Worm (Caenorhabditis elegans) whole organism, early embryonic: ENCODE measurements around the gene C17B7.3.

Experiments
- B0310.2 ChIP-seq: sonication (generic microtip); optimal IDR thresholded peaks from 2 replicates; lab custom pipeline; 2016; ENCODE audit warnings: mild to moderate bottlenecking, missing genetic modification characterization, missing compliant biosample characterization
- F13C5.2 ChIP-seq: sonication (generic microtip); optimal IDR thresholded peaks from 2 replicates; lab custom pipeline; 2017; ENCODE audit warnings: mild to moderate bottlenecking, missing genetic modification characterization, inconsistent platforms, missing compliant biosample characterization
- aly-1 ChIP-seq: sonication (generic microtip); optimal IDR thresholded peaks from 2 replicates; lab custom pipeline; 2016; ENCODE audit warnings: missing genetic modification characterization, missing compliant biosample characterization
- ama-1 ChIP-seq: fragments of 150-350 bp; optimal IDR thresholded peaks from 2 replicates; lab custom pipeline; 2014
- ceh-13 ChIP-seq: fragments of 200-800 bp; sonication (Bioruptor generic); optimal IDR thresholded peaks from 2 replicates; lab custom pipeline; 2018; ENCODE audit warnings: mild to moderate bottlenecking, missing genetic modification characterization, missing compliant biosample characterization
- ceh-36 ChIP-seq: sonication (generic microtip); optimal IDR thresholded peaks from 2 replicates; lab custom pipeline; 2016; ENCODE audit warnings: missing genetic modification characterization, inconsistent platforms, missing compliant biosample characterization
- ets-7 ChIP-seq: sonication (generic microtip); optimal IDR thresholded peaks from 2 replicates; lab custom pipeline; 2016; ENCODE audit warnings: missing genotype, missing genetic modification characterization, missing compliant biosample characterization
- flt-1 ChIP-seq: fragments of 200-800 bp; sonication (Bioruptor generic); IDR thresholded peaks from 2 replicates; pipeline ENCODE4 v1.3.6; 2022; ENCODE audit warnings: missing genetic modification characterization, missing compliant biosample characterization
- hmbx-1 ChIP-seq: sonication (generic microtip); optimal IDR thresholded peaks from 2 replicates; lab custom pipeline; 2016; ENCODE audit warnings: mild to moderate bottlenecking, missing genetic modification characterization, missing compliant biosample characterization
- hmg-4 ChIP-seq: fragments of 200-800 bp; sonication (Bioruptor generic); optimal IDR thresholded peaks from 2 replicates; lab custom pipeline; 2018; ENCODE audit warnings: mild to moderate bottlenecking, missing genetic modification characterization, missing compliant biosample characterization
- hnd-1 ChIP-seq: sonication (generic microtip); optimal IDR thresholded peaks from 2 replicates; lab custom pipeline; 2016; ENCODE audit warnings: missing genetic modification characterization, missing compliant biosample characterization
- pes-1 ChIP-seq: fragments of 200-800 bp; sonication (Bioruptor generic); IDR thresholded peaks from 2 replicates; pipeline ENCODE4 v1.3.6; 2022; ENCODE audit warnings: missing genetic modification reagents, missing genetic modification characterization, missing compliant biosample characterization
- scrt-1 ChIP-seq: fragments of 200-800 bp; sonication (Bioruptor generic); IDR thresholded peaks from 2 replicates; pipeline ENCODE4 v1.3.6; 2022; ENCODE audit warnings: missing genetic modification characterization, missing compliant biosample characterization
- sea-1 ChIP-seq: fragments of 200-800 bp; sonication (Bioruptor generic); conservative IDR thresholded peaks from 2 replicates; pipeline ENCODE4 v1.3.6; 2022; ENCODE audit warnings: missing genetic modification characterization, missing compliant biosample characterization
- tbx-11 ChIP-seq: fragments of 200-800 bp; sonication (Bioruptor generic); IDR thresholded peaks from 2 replicates; pipeline ENCODE4 v1.3.6; 2022; ENCODE audit warnings: missing genetic modification characterization, missing compliant biosample characterization
- tbx-37 ChIP-seq: fragments of 200-800 bp; sonication (Bioruptor generic); conservative IDR thresholded peaks from 2 replicates; pipeline ENCODE4 v1.3.6; 2022; ENCODE audit warnings: missing genetic modification reagents, missing genetic modification characterization, missing compliant biosample characterization
- tra-4 ChIP-seq: sonication (generic microtip); optimal IDR thresholded peaks from 2 replicates; lab custom pipeline; 2017; ENCODE audit warnings: missing genetic modification characterization, missing compliant biosample characterization

C17B7.3 gene

DNA sequence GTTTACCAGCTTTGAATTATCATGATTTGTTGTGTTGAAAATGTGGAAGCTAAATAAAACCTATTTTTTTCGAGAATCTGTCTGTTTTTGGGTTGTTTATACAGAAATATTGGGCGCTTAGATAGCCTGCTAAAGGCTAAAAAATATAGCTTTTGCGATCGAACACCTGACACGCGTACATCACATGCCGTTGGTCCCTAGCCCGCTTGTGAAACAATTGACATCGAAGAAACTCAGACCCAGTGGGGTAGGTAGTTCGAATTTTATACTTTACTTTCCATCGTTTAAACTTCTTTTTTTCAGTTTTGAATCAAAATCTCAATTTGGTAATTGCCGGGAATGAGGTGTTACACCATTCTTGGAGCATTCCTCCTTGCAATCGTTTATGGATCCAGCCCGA is 3.6 kb upstream of the C17B7.3 start, which contains the start of gene C17B7.4:
Gene C17B7.4, plus strand, starts transcription at position 301 of the 400 bp plus-strand sequence.
- TF ChIP-seq hmbx-1 (tag; lab: Kevin White, UChicago) (no peak), ceh-36 (tag; lab: Kevin White, UChicago) (no peak), B0310.2 (tag; lab: Kevin White, UChicago) (no peak), F13C5.2 (tag; lab: Kevin White, UChicago) (no peak), ceh-13 (GFP tag; lab: Kevin White, UChicago) (no peak), scrt-1 (GFP tag; lab: Robert Waterston, UW) (no peak), hmg-4 (GFP tag; lab: Kevin White, UChicago) (no peak), ama-1 (no peak), flt-1 (GFP tag; lab: Robert Waterston, UW) (no peak), sea-1 (no peak), tbx-37 (GFP tag; lab: Robert Waterston, UW) (no peak), tbx-11 (GFP tag; lab: Robert Waterston, UW) (no peak), aly-1 (tag; lab: Kevin White, UChicago) (no peak), hnd-1 (tag; lab: Kevin White, UChicago) (no peak), tra-4 (tag; lab: Kevin White, UChicago) (no peak), ets-7 (no peak), pes-1 (GFP tag; lab: Robert Waterston, UW) (no peak)

DNA sequence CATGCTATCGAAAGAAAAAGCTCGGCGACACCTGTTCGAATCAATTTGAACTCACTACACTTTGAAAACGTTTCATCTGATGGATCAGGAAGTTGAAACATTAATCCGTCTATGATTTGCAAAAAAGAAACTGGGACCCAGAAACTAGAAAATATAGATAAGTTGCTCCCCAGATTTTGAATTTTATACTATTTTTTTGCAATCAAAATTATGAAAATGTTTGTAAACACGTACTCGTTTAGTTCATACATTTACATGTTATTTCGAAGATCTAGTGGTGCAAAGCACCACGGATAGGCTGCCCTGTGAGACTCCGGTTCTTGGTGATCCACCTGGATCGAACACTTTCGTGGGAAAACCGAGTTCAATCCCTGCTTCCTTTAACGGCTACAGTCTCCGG is 698 bp upstream of the C17B7.3 start, which contains the start of gene C17B7.10:
Gene C17B7.10, minus strand, starts transcription at position 101 of the 400 bp plus-strand sequence.
- TF ChIP-seq B0310.2 (tag; lab: Kevin White, UChicago) (no peak), tra-4 (tag; lab: Kevin White, UChicago) (no peak), scrt-1 (GFP tag; lab: Robert Waterston, UW) (no peak), hmbx-1 (tag; lab: Kevin White, UChicago) (no peak), aly-1 (tag; lab: Kevin White, UChicago) (no peak), ceh-13 (GFP tag; lab: Kevin White, UChicago) (no peak), pes-1 (GFP tag; lab: Robert Waterston, UW) (no peak), ceh-36 (tag; lab: Kevin White, UChicago) (no peak), tbx-37 (GFP tag; lab: Robert Waterston, UW) (no peak), hnd-1 (tag; lab: Kevin White, UChicago) (no peak), ama-1 (no peak), sea-1 (no peak), ets-7 (no peak), F13C5.2 (tag; lab: Kevin White, UChicago) (no peak), hmg-4 (GFP tag; lab: Kevin White, UChicago) (no peak), tbx-11 (GFP tag; lab: Robert Waterston, UW) (no peak), flt-1 (GFP tag; lab: Robert Waterston, UW) (no peak)

DNA sequence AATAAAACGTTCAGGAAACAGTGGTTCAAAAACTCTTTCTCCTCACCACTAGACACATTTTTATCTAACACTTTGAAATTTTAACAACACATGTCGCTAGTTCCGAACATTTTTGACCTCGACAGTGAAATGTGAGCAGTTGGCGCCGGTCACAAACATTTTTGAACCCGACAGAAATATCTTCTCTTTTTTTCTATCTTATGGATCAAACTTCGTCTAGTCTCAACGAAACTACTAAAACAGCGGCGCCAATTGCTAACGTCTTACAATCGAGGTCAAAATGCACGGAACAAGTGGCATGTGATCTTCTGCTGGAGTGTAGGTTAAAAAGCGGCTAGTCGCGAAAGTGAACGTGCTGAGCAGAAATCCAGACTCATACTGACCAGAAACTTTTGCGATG is 1.4 kb downstream of the C17B7.3 start:
- TF ChIP-seq B0310.2 (tag; lab: Kevin White, UChicago) = no peak
- TF ChIP-seq tbx-11 (GFP tag; lab: Robert Waterston, UW) = no peak
- no peak for TF ChIP-seq flt-1 (GFP tag; lab: Robert Waterston, UW)

DNA sequence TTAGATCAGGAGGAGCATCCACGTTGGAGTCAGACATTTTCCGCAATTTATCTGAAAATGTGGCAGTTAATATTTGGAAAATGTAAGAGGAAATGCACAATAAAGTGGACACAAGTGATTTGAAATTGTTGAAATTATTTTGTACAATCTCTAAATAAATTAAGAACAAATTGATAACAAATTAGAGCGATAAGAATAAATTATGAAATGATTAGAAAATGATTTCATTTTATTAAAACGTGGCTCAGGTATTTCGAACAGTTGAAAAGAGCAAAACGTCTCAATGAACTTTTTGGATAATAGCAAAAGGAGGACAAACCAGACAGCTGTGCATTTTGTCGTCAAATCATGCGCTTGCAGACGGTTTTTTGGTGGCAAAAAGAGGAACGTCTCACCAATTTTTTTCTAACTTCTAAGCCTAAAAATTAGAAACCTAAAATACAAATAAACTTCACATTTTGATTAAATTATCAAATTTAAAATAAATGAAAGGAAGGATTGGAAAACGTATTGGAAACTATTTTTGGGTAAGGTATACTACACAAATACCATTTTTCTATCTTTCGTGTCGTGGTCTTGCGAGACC is 3.9 kb downstream of the C17B7.3 start, which contains the start of gene fbxa-65:
Gene fbxa-65, minus strand, starts transcription at position 51 of the 586 bp plus-strand sequence.
- TF ChIP-seq ceh-36 (tag; lab: Kevin White, UChicago) = no peak
- TF ChIP-seq tbx-11 (GFP tag; lab: Robert Waterston, UW) = no peak
- no peak for TF ChIP-seq B0310.2 (tag; lab: Kevin White, UChicago)
- TF ChIP-seq flt-1 (GFP tag; lab: Robert Waterston, UW) = no peak
- no peak for TF ChIP-seq sea-1
- no peak for TF ChIP-seq ets-7
- no peak for TF ChIP-seq ceh-13 (GFP tag; lab: Kevin White, UChicago)
- no peak for TF ChIP-seq scrt-1 (GFP tag; lab: Robert Waterston, UW)
- TF ChIP-seq ama-1 = no peak
- TF ChIP-seq aly-1 (tag; lab: Kevin White, UChicago) = no peak
- no peak for TF ChIP-seq hnd-1 (tag; lab: Kevin White, UChicago)
- no peak for TF ChIP-seq hmbx-1 (tag; lab: Kevin White, UChicago)
- TF ChIP-seq pes-1 (GFP tag; lab: Robert Waterston, UW) = no peak
- no peak for TF ChIP-seq hmg-4 (GFP tag; lab: Kevin White, UChicago)
- no peak for TF ChIP-seq tra-4 (tag; lab: Kevin White, UChicago)
- no peak for TF ChIP-seq tbx-37 (GFP tag; lab: Robert Waterston, UW)
- TF ChIP-seq F13C5.2 (tag; lab: Kevin White, UChicago) = no peak

DNA sequence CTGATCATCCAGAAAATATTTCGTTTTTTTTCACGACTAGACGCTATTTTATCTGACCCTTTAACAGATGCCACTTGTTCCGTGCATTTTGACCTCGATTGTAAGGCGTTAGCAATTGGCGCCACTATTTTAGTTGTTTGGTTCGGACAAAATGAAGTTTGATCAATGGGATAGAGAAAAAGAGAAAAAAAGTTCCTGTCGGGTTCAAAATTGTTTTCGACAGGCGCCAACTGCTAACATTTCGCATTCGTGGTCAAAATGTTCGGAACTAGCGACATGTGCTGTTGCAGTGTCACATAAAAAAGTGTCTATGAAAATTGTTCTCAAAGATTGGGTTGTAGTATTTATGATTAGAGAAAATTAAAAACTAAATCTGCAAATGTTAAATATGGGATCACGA is 4.9 kb downstream of the C17B7.3 start:
- TF ChIP-seq hmg-4 (GFP tag; lab: Kevin White, UChicago) = no peak
- no peak for TF ChIP-seq flt-1 (GFP tag; lab: Robert Waterston, UW)
- TF ChIP-seq tra-4 (tag; lab: Kevin White, UChicago) = no peak
- no peak for TF ChIP-seq scrt-1 (GFP tag; lab: Robert Waterston, UW)
- TF ChIP-seq ama-1 = no peak
- no peak for TF ChIP-seq ceh-13 (GFP tag; lab: Kevin White, UChicago)
- no peak for TF ChIP-seq tbx-11 (GFP tag; lab: Robert Waterston, UW)
- no peak for TF ChIP-seq ceh-36 (tag; lab: Kevin White, UChicago)
- no peak for TF ChIP-seq hnd-1 (tag; lab: Kevin White, UChicago)
- TF ChIP-seq tbx-37 (GFP tag; lab: Robert Waterston, UW) = no peak
- no peak for TF ChIP-seq B0310.2 (tag; lab: Kevin White, UChicago)

DNA sequence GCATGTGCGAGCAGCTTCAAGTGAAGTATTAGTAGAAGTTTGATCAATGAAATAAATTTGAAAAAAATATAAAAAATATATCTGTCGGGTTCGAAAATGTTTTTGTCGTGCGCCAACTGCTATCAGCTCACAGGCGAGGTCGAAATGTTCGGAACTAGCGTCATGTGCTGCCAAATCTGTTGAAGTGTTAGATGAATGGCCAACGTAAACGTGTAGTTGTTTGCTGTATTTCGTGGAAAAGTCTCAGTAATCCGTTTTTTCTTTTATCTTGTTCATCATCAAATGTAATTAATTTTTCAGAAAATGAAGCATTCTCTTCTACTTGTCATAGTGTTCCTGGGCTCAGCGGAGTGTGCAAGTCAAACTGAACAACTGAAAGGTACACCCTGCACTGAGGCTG is 7.3 kb downstream of the C17B7.3 start, which contains the start of gene C17B7.15:
Gene C17B7.15, plus strand, starts transcription at position 301 of the 400 bp plus-strand sequence.
- no peak for TF ChIP-seq aly-1 (tag; lab: Kevin White, UChicago)
- TF ChIP-seq B0310.2 (tag; lab: Kevin White, UChicago) = no peak
- no peak for TF ChIP-seq tbx-11 (GFP tag; lab: Robert Waterston, UW)
- no peak for TF ChIP-seq flt-1 (GFP tag; lab: Robert Waterston, UW)
- no peak for TF ChIP-seq ama-1
- TF ChIP-seq ceh-36 (tag; lab: Kevin White, UChicago) = no peak
- no peak for TF ChIP-seq F13C5.2 (tag; lab: Kevin White, UChicago)
- no peak for TF ChIP-seq pes-1 (GFP tag; lab: Robert Waterston, UW)
- TF ChIP-seq hmg-4 (GFP tag; lab: Kevin White, UChicago) = no peak
- no peak for TF ChIP-seq hmbx-1 (tag; lab: Kevin White, UChicago)
- TF ChIP-seq ceh-13 (GFP tag; lab: Kevin White, UChicago) = no peak
- no peak for TF ChIP-seq hnd-1 (tag; lab: Kevin White, UChicago)
- TF ChIP-seq ets-7 = no peak
- TF ChIP-seq tbx-37 (GFP tag; lab: Robert Waterston, UW) = no peak
